Worm (Caenorhabditis elegans) whole organism, L4 larva: ENCODE results near the gene B0336.12.

Source experiments
- F10B5.3 ChIP-seq: sonication (generic microtip); optimal IDR thresholded peaks from 2 replicates; lab custom pipeline; 2016; ENCODE audit warnings: mild to moderate bottlenecking, missing genetic modification characterization, missing compliant biosample characterization
- F44E2.7 ChIP-seq: fragments of 200-800 bp; sonication (Bioruptor generic); IDR thresholded peaks from 2 replicates; pipeline ENCODE4 v2.1.2; 2022; ENCODE audit warnings: missing genetic modification characterization, missing compliant biosample characterization
- R02D3.7 ChIP-seq: fragments of 150-350 bp; sonication (generic microtip); optimal IDR thresholded peaks from 3 replicates; lab custom pipeline; 2014; ENCODE audit warnings: missing biosample characterization, missing genetic modification characterization
- T20F7.1 ChIP-seq: fragments of 200-800 bp; sonication (Bioruptor generic); optimal IDR thresholded peaks from 2 replicates; lab custom pipeline; 2018; ENCODE audit warnings: mild to moderate bottlenecking, missing genetic modification characterization, missing compliant biosample characterization
- T26A8.4 ChIP-seq: fragments of 200-800 bp; sonication (Bioruptor generic); IDR thresholded peaks from 2 replicates; pipeline ENCODE4 v1.3.6; 2022; ENCODE audit warnings: missing genetic modification characterization, missing compliant biosample characterization
- Y105C5A.15 ChIP-seq: fragments of 200-800 bp; sonication (Bioruptor generic); IDR thresholded peaks from 2 replicates; pipeline ENCODE4 v1.3.6; 2022; ENCODE audit warnings: missing genetic modification characterization, missing compliant biosample characterization
- Y48G9A.11 ChIP-seq: fragments of 200-800 bp; sonication (Bioruptor generic); IDR thresholded peaks from 2 replicates; pipeline ENCODE4 v1.3.6; 2022; ENCODE audit warnings: missing genetic modification reagents, missing genetic modification characterization, missing compliant biosample characterization
- Y75B8A.6 ChIP-seq: fragments of 200-800 bp; sonication (Bioruptor generic); IDR thresholded peaks from 2 replicates; pipeline ENCODE4 v1.3.6; 2022; ENCODE audit warnings: missing genetic modification reagents, missing genetic modification characterization, missing compliant biosample characterization
- ZK337.2 ChIP-seq: fragments of 200-800 bp; sonication (Bioruptor generic); IDR thresholded peaks from 2 replicates; pipeline ENCODE4 v1.3.6; 2022; ENCODE audit warnings: missing genetic modification reagents, missing genetic modification characterization, missing compliant biosample characterization
- aha-1 ChIP-seq: fragments of 150-350 bp; peaks from one replicate; lab custom pipeline; 2014; ENCODE audit warnings: missing biosample characterization, missing genetic modification characterization
- ama-1 ChIP-seq: fragments of 150-350 bp; optimal IDR thresholded peaks from 2 replicates; lab custom pipeline; 2014; ENCODE audit warnings: inconsistent platforms, mixed read lengths
- ceh-20 ChIP-seq: fragments of 200-800 bp; sonication (Bioruptor generic); IDR thresholded peaks from 2 replicates; pipeline ENCODE4 v1.3.6; 2022; ENCODE audit warnings: missing genetic modification reagents, missing genetic modification characterization, missing compliant biosample characterization
- ceh-28 ChIP-seq: fragments of 150-350 bp; optimal IDR thresholded peaks from 2 replicates; lab custom pipeline; 2014; ENCODE audit warnings: missing biosample characterization, missing genetic modification reagents, missing genetic modification characterization
- ceh-62 ChIP-seq: sonication (generic microtip); optimal IDR thresholded peaks from 2 replicates; lab custom pipeline; 2017; ENCODE audit warnings: missing biosample characterization, missing genetic modification characterization
- cey-2 ChIP-seq: sonication (generic microtip); optimal IDR thresholded peaks from 3 replicates; lab custom pipeline; 2017; ENCODE audit warnings: missing genetic modification characterization, mild to moderate bottlenecking, missing compliant biosample characterization, antibody characterized with exemption, borderline replicate concordance; ENCODE audit not compliant: insufficient read depth
- ctbp-1 ChIP-seq: fragments of 200-800 bp; sonication (Bioruptor generic); IDR thresholded peaks from 2 replicates; pipeline ENCODE4 v1.3.6; 2022; ENCODE audit warnings: missing genetic modification reagents, missing genetic modification characterization, missing compliant biosample characterization
- daf-19 ChIP-seq: fragments of 200-800 bp; sonication (Bioruptor generic); conservative IDR thresholded peaks from 2 replicates; pipeline ENCODE4 v1.3.6; 2022; ENCODE audit warnings: missing genetic modification characterization, missing compliant biosample characterization
- dmd-6 ChIP-seq: fragments of 200-800 bp; sonication (Bioruptor generic); IDR thresholded peaks from 2 replicates; pipeline ENCODE4 v1.3.6; 2022; ENCODE audit warnings: missing genetic modification reagents, missing genetic modification characterization, missing compliant biosample characterization
- dmd-8 ChIP-seq: fragments of 200-800 bp; sonication (Bioruptor generic); IDR thresholded peaks from 2 replicates; pipeline ENCODE4 v1.3.6; 2022; ENCODE audit warnings: missing genetic modification characterization, missing compliant biosample characterization
- dmd-9 ChIP-seq: fragments of 200-800 bp; sonication (Bioruptor generic); IDR thresholded peaks from 2 replicates; pipeline ENCODE4 v1.3.6; 2022; ENCODE audit warnings: missing genetic modification reagents, missing genetic modification characterization, missing compliant biosample characterization
- dpl-1 ChIP-seq: fragments of 150-350 bp; optimal IDR thresholded peaks from 2 replicates; lab custom pipeline; 2014; ENCODE audit warnings: missing biosample characterization, missing genetic modification reagents, missing genetic modification characterization
- duxl-1 ChIP-seq: sonication (generic microtip); optimal IDR thresholded peaks from 2 replicates; lab custom pipeline; 2016; ENCODE audit warnings: mild to moderate bottlenecking, missing genetic modification characterization, moderate library complexity, missing compliant biosample characterization; ENCODE audit not compliant: poor library complexity
- egl-27 ChIP-seq: sonication (generic microtip); optimal IDR thresholded peaks from 3 replicates; lab custom pipeline; 2017; ENCODE audit warnings: missing biosample characterization, missing genetic modification reagents, missing genetic modification characterization
- fkh-10 ChIP-seq: fragments of 150-350 bp; optimal IDR thresholded peaks from 2 replicates; lab custom pipeline; 2014; ENCODE audit warnings: missing biosample characterization, missing genetic modification reagents, missing genetic modification characterization
- fos-1 ChIP-seq: fragments of 150-350 bp; optimal IDR thresholded peaks from 2 replicates; lab custom pipeline; 2014; ENCODE audit warnings: missing biosample characterization, missing genetic modification characterization
- hlh-30 ChIP-seq: sonication (generic microtip); optimal IDR thresholded peaks from 2 replicates; lab custom pipeline; 2017; ENCODE audit warnings: antibody characterized with exemption, mild to moderate bottlenecking, missing genetic modification characterization, missing compliant biosample characterization; ENCODE audit not compliant: insufficient read depth
- lin-1 ChIP-seq: fragments of 200-800 bp; sonication (Bioruptor generic); IDR thresholded peaks from 2 replicates; pipeline ENCODE4 v1.3.6; 2022; ENCODE audit warnings: missing genetic modification reagents, missing genetic modification characterization, missing compliant biosample characterization
- lin-13 ChIP-seq: fragments of 150-350 bp; optimal IDR thresholded peaks from 2 replicates; lab custom pipeline; 2014; ENCODE audit warnings: missing biosample characterization, missing genetic modification reagents, missing genetic modification characterization
- lin-29 ChIP-seq: fragments of 200-800 bp; sonication (Bioruptor generic); IDR thresholded peaks from 2 replicates; pipeline ENCODE4 v1.3.6; 2022; ENCODE audit warnings: missing genetic modification reagents, missing genetic modification characterization, missing compliant biosample characterization
- lin-38 ChIP-seq: fragments of 200-800 bp; sonication (Bioruptor generic); IDR thresholded peaks from 2 replicates; pipeline ENCODE4 v1.3.6; 2022; ENCODE audit warnings: missing genetic modification reagents, missing genetic modification characterization, missing compliant biosample characterization
- lir-3 ChIP-seq: sonication (generic microtip); optimal IDR thresholded peaks from 2 replicates; lab custom pipeline; 2016; ENCODE audit warnings: mild to moderate bottlenecking, missing genetic modification characterization, missing compliant biosample characterization
- madf-9 ChIP-seq: fragments of 200-800 bp; sonication (Bioruptor generic); conservative IDR thresholded peaks from 2 replicates; pipeline ENCODE4 v1.3.6; 2022; ENCODE audit warnings: missing genetic modification reagents, missing genetic modification characterization, missing compliant biosample characterization
- mdl-1 ChIP-seq, 2 experiments: fragments of 150-350 bp in 1 of 2; sonication (generic microtip) in 1 of 2; optimal IDR thresholded peaks; 2 replicates each; lab custom pipeline; 2014 to 2017; ENCODE audit warnings: missing biosample characterization in 2 of 2, missing genetic modification characterization in 2 of 2
- mdt-29 ChIP-seq: fragments of 200-800 bp; sonication (Bioruptor generic); IDR thresholded peaks from 2 replicates; pipeline ENCODE4 v1.3.6; 2022; ENCODE audit warnings: missing genetic modification reagents, missing genetic modification characterization, missing compliant biosample characterization
- mep-1 ChIP-seq: fragments of 150-350 bp; sonication (generic microtip); optimal IDR thresholded peaks from 3 replicates; lab custom pipeline; 2014; ENCODE audit warnings: missing biosample characterization, missing genetic modification characterization
- nhr-237 ChIP-seq: sonication (generic microtip); optimal IDR thresholded peaks from 2 replicates; lab custom pipeline; 2017; ENCODE audit warnings: missing biosample characterization, missing genetic modification characterization
- nhr-25 ChIP-seq: sonication (generic microtip); optimal IDR thresholded peaks from 2 replicates; lab custom pipeline; 2017; ENCODE audit warnings: missing genetic modification characterization, mild to moderate bottlenecking, missing compliant biosample characterization, antibody characterized with exemption, moderate library complexity, borderline replicate concordance; ENCODE audit not compliant: insufficient read depth
- nhr-28 ChIP-seq: fragments of 150-350 bp; optimal IDR thresholded peaks from 2 replicates; lab custom pipeline; 2014; ENCODE audit warnings: missing biosample characterization, missing genetic modification characterization
- nhr-42 ChIP-seq: fragments of 200-800 bp; sonication (Bioruptor generic); IDR thresholded peaks from 2 replicates; pipeline ENCODE4 v1.3.6; 2022; ENCODE audit warnings: missing genetic modification characterization, missing compliant biosample characterization
- nhr-48 ChIP-seq: sonication (generic microtip); optimal IDR thresholded peaks from 2 replicates; lab custom pipeline; 2016; ENCODE audit warnings: mild to moderate bottlenecking, missing genetic modification characterization, missing compliant biosample characterization
- nhr-6 ChIP-seq: fragments of 150-350 bp; optimal IDR thresholded peaks from 2 replicates; lab custom pipeline; 2014; ENCODE audit warnings: missing biosample characterization, missing genetic modification characterization
- nhr-77 ChIP-seq: fragments of 150-350 bp; optimal IDR thresholded peaks from 2 replicates; lab custom pipeline; 2014; ENCODE audit warnings: missing biosample characterization, missing genetic modification characterization
- php-3 ChIP-seq: fragments of 200-800 bp; sonication (Bioruptor generic); IDR thresholded peaks from 2 replicates; pipeline ENCODE4 v1.3.6; 2022; ENCODE audit warnings: missing genetic modification reagents, missing genetic modification characterization, missing compliant biosample characterization
- pqm-1 ChIP-seq: sonication (generic microtip); optimal IDR thresholded peaks from 2 replicates; lab custom pipeline; 2017; ENCODE audit warnings: missing biosample characterization, missing genetic modification characterization
- sdz-12 ChIP-seq: fragments of 200-800 bp; sonication (Bioruptor generic); optimal IDR thresholded peaks from 2 replicates; lab custom pipeline; 2018; ENCODE audit warnings: mild to moderate bottlenecking, missing genetic modification characterization, missing compliant biosample characterization
- skn-1 ChIP-seq: fragments of 150-350 bp; optimal IDR thresholded peaks from 2 replicates; lab custom pipeline; 2014; ENCODE audit warnings: missing biosample characterization, missing genetic modification characterization
- tag-97 ChIP-seq: fragments of 200-800 bp; sonication (Bioruptor generic); IDR thresholded peaks from 2 replicates; pipeline ENCODE4 v1.3.6; 2022; ENCODE audit warnings: missing genetic modification characterization, missing compliant biosample characterization
- unc-130 ChIP-seq: sonication (generic microtip); optimal IDR thresholded peaks from 2 replicates; lab custom pipeline; 2016; ENCODE audit warnings: missing genetic modification reagents, missing genetic modification characterization, missing compliant biosample characterization
- zfp-2 ChIP-seq: sonication (generic microtip); optimal IDR thresholded peaks from 2 replicates; lab custom pipeline; 2016; ENCODE audit warnings: mild to moderate bottlenecking, missing genetic modification characterization, missing compliant biosample characterization
- zip-2 ChIP-seq: fragments of 150-350 bp; optimal IDR thresholded peaks from 2 replicates; lab custom pipeline; 2014; ENCODE audit warnings: missing biosample characterization, missing genetic modification characterization
- ztf-11 ChIP-seq: fragments of 150-350 bp; optimal IDR thresholded peaks from 2 replicates; lab custom pipeline; 2014; ENCODE audit warnings: missing biosample characterization, missing genetic modification characterization

The B0336.12 gene

ce11 chrIII:5706077-5706627 is 3.8 kb downstream of the B0336.12 start, which contains the start of gene rpl-23:
TSS of gene rpl-23 (minus strand) at chrIII:5706127.
- no peak for TF ChIP-seq nhr-237
- peak; percentile 36 for TF ChIP-seq nhr-25 (tag; lab: Kevin White, UChicago)
- TF ChIP-seq ZK337.2 = 0 out of 2 replicates have a peak, but pooled peaks have one; percentile 23
- TF ChIP-seq zip-2 (tag; lab: Kevin White, UChicago) = peak; percentile 29
- TF ChIP-seq ceh-20 (GFP tag; lab: Robert Waterston, UW) = peak; percentile 52; the same call in 1 of the 2 replicates
- peak; percentile 96 for TF ChIP-seq nhr-77 (tag; lab: Kevin White, UChicago)
- peak; percentile 77 for TF ChIP-seq ama-1
- TF ChIP-seq Y75B8A.6 = no peak
- no peak for TF ChIP-seq fos-1 (tag; lab: Kevin White, UChicago)
- peak; percentile 56 for TF ChIP-seq unc-130 (GFP tag; lab: Kevin White, UChicago)
- no peak for TF ChIP-seq daf-19 (GFP tag; lab: Robert Waterston, UW)
- peak; percentile 85 for TF ChIP-seq ceh-28 (tag; lab: Kevin White, UChicago)
- TF ChIP-seq lir-3 = no peak
- TF ChIP-seq dpl-1 (GFP tag; lab: Kevin White, UChicago) = peak; percentile 88
- TF ChIP-seq hlh-30 (tag; lab: Kevin White, UChicago) = peak; percentile 92
- TF ChIP-seq duxl-1 (tag; lab: Kevin White, UChicago) = no peak
- TF ChIP-seq zfp-2 (tag; lab: Kevin White, UChicago) = peak; percentile 70
- peak; percentile 96 for TF ChIP-seq mep-1
- no peak for TF ChIP-seq Y105C5A.15 (GFP tag; lab: Robert Waterston, UW)
- TF ChIP-seq aha-1 (tag; lab: Kevin White, UChicago) = peak; percentile 97
- TF ChIP-seq skn-1 (tag; lab: Kevin White, UChicago) = no peak
- peak; percentile 49; the same call in 1 of the 2 replicates for TF ChIP-seq ctbp-1 (GFP tag; lab: Robert Waterston, UW)
- no peak for TF ChIP-seq mdt-29 (GFP tag; lab: Robert Waterston, UW)
- peak; percentile 85 for TF ChIP-seq T20F7.1 (GFP tag; lab: Kevin White, UChicago)
- no peak for TF ChIP-seq F44E2.7 (GFP tag; lab: Robert Waterston, UW)
- TF ChIP-seq F10B5.3 (tag; lab: Kevin White, UChicago) = no peak
- no peak for TF ChIP-seq tag-97 (GFP tag; lab: Robert Waterston, UW)
- peak; percentile 83 for TF ChIP-seq nhr-28 (tag; lab: Kevin White, UChicago)
- no peak for TF ChIP-seq dmd-8
- peak; percentile 73 for TF ChIP-seq nhr-6
- no peak for TF ChIP-seq egl-27 (tag; lab: Kevin White, UChicago)
- peak; percentile 84 for TF ChIP-seq T26A8.4
- no peak for TF ChIP-seq lin-1 (GFP tag; lab: Robert Waterston, UW)
- TF ChIP-seq nhr-42 = no peak
- TF ChIP-seq R02D3.7 = peak; percentile 96
- peak; percentile 62 for TF ChIP-seq dmd-6
- TF ChIP-seq dmd-9 (GFP tag; lab: Robert Waterston, UW) = no peak
- TF ChIP-seq pqm-1 (tag; lab: Kevin White, UChicago) = peak; percentile 7
- no peak for TF ChIP-seq cey-2 (tag; lab: Kevin White, UChicago)
- no peak for TF ChIP-seq ceh-62 (tag; lab: Kevin White, UChicago)
- TF ChIP-seq nhr-48 = peak; percentile 13
- no peak for TF ChIP-seq ztf-11
- TF ChIP-seq sdz-12 (GFP tag; lab: Kevin White, UChicago) = no peak
- peak; percentile 35; the same call in 1 of the 2 replicates for TF ChIP-seq Y48G9A.11 (GFP tag; lab: Robert Waterston, UW)
- no peak for TF ChIP-seq lin-29
- no peak; the same call in 1 of the 2 replicates for TF ChIP-seq madf-9 (GFP tag; lab: Robert Waterston, UW)
- TF ChIP-seq mdl-1 (tag; optimal IDR thresholded peaks at IDR 0.05; lab: Kevin White, UChicago) = peak in 1 of 2 experiments; percentile 71
- TF ChIP-seq lin-38 (GFP tag; lab: Robert Waterston, UW) = peak; percentile 85
- peak; percentile 90 for TF ChIP-seq lin-13
- TF ChIP-seq fkh-10 (GFP tag; lab: Kevin White, UChicago) = peak; percentile 54
- TF ChIP-seq php-3 (GFP tag; lab: Robert Waterston, UW) = no peak
